Worm (Caenorhabditis elegans) whole organism, late embryonic: ENCODE results near the gene set-15.

ENCODE experiments used
- C08G9.2 ChIP-seq: sonication (generic microtip); optimal IDR thresholded peaks from 2 replicates; lab custom pipeline; 2016; ENCODE audit warnings: mild to moderate bottlenecking, missing genetic modification characterization, moderate library complexity, missing compliant biosample characterization
- F13H6.1 ChIP-seq: sonication (generic microtip); optimal IDR thresholded peaks from 2 replicates; lab custom pipeline; 2016; ENCODE audit warnings: missing genetic modification characterization, missing compliant biosample characterization
- ahr-1 ChIP-seq: sonication (generic microtip); optimal IDR thresholded peaks from 2 replicates; lab custom pipeline; 2016; ENCODE audit warnings: missing genetic modification characterization, missing compliant biosample characterization
- ama-1 ChIP-seq: fragments of 150-350 bp; optimal IDR thresholded peaks from 2 replicates; lab custom pipeline; 2014
- ceh-14 ChIP-seq: sonication (generic microtip); optimal IDR thresholded peaks from 2 replicates; lab custom pipeline; 2016; ENCODE audit warnings: missing genotype, missing genetic modification characterization, missing compliant biosample characterization
- ceh-18 ChIP-seq: sonication (generic microtip); optimal IDR thresholded peaks from 2 replicates; lab custom pipeline; 2016; ENCODE audit warnings: missing genetic modification characterization, missing compliant biosample characterization
- ceh-19 ChIP-seq: fragments of 200-800 bp; sonication (Bioruptor generic); optimal IDR thresholded peaks from 2 replicates; lab custom pipeline; 2018; ENCODE audit warnings: mild to moderate bottlenecking, missing genetic modification characterization, missing compliant biosample characterization
- ceh-2 ChIP-seq: sonication (generic microtip); optimal IDR thresholded peaks from 2 replicates; lab custom pipeline; 2016; ENCODE audit warnings: missing genotype, missing genetic modification characterization, missing compliant biosample characterization
- ceh-31 ChIP-seq: sonication (generic microtip); optimal IDR thresholded peaks from 2 replicates; lab custom pipeline; 2016; ENCODE audit warnings: missing genetic modification characterization, missing compliant biosample characterization
- ceh-34 ChIP-seq: sonication (generic microtip); optimal IDR thresholded peaks from 2 replicates; lab custom pipeline; 2016; ENCODE audit warnings: mild to moderate bottlenecking, missing genetic modification characterization, missing compliant biosample characterization
- ceh-45 ChIP-seq: fragments of 200-800 bp; sonication (Bioruptor generic); IDR thresholded peaks from 2 replicates; pipeline ENCODE4 v1.3.6; 2022; ENCODE audit warnings: missing genetic modification reagents, missing genetic modification characterization, missing compliant biosample characterization
- elt-2 ChIP-seq: sonication (generic microtip); optimal IDR thresholded peaks from 2 replicates; lab custom pipeline; 2016; ENCODE audit warnings: missing genetic modification reagents, missing genetic modification characterization, missing compliant biosample characterization
- ets-4 ChIP-seq: sonication (generic microtip); optimal IDR thresholded peaks from 2 replicates; lab custom pipeline; 2016; ENCODE audit warnings: missing genetic modification characterization, missing compliant biosample characterization
- fkh-6 ChIP-seq: sonication (generic microtip); optimal IDR thresholded peaks from 2 replicates; lab custom pipeline; 2016; ENCODE audit warnings: missing genetic modification characterization, missing compliant biosample characterization
- lin-11 ChIP-seq: fragments of 200-800 bp; sonication (Bioruptor generic); optimal IDR thresholded peaks from 2 replicates; lab custom pipeline; 2018; ENCODE audit warnings: mild to moderate bottlenecking, missing genetic modification characterization, missing compliant biosample characterization
- madf-2 ChIP-seq: sonication (generic microtip); optimal IDR thresholded peaks from 2 replicates; lab custom pipeline; 2017; ENCODE audit warnings: missing genetic modification characterization, missing compliant biosample characterization
- nfya-1 ChIP-seq: sonication (generic microtip); optimal IDR thresholded peaks from 2 replicates; lab custom pipeline; 2017; ENCODE audit warnings: missing genetic modification characterization, mild to moderate bottlenecking, missing compliant biosample characterization, antibody characterized with exemption, moderate library complexity
- nhr-232 ChIP-seq: sonication (generic microtip); optimal IDR thresholded peaks from 2 replicates; lab custom pipeline; 2016; ENCODE audit warnings: missing genetic modification characterization, missing compliant biosample characterization
- ref-2 ChIP-seq: sonication (generic microtip); optimal IDR thresholded peaks from 2 replicates; lab custom pipeline; 2016; ENCODE audit warnings: missing genetic modification characterization, missing compliant biosample characterization
- sox-2 ChIP-seq: fragments of 200-800 bp; sonication (Bioruptor generic); IDR thresholded peaks from 2 replicates; pipeline ENCODE4 v1.3.6; 2022; ENCODE audit warnings: missing genetic modification reagents, missing genetic modification characterization, missing compliant biosample characterization
- tbx-2 ChIP-seq: sonication (generic microtip); optimal IDR thresholded peaks from 2 replicates; lab custom pipeline; 2016; ENCODE audit warnings: missing genetic modification characterization, missing compliant biosample characterization
- unc-3 ChIP-seq, 2 experiments: fragments of 200-800 bp in 1 of 2; sonication (Bioruptor generic) in 1 of 2; sonication (generic microtip) in 1 of 2; conservative IDR thresholded peaks in 1 of 2; optimal IDR thresholded peaks in 1 of 2; 2 replicates each; pipeline versions ENCODE4 v1.3.6 to Lab custom; 2016 to 2022; ENCODE audit warnings: missing compliant biosample characterization in 2 of 2, missing genetic modification characterization in 2 of 2, missing genetic modification reagents in 1 of 2
- unc-42 ChIP-seq: sonication (generic microtip); optimal IDR thresholded peaks from 2 replicates; lab custom pipeline; 2016; ENCODE audit warnings: missing genotype, missing genetic modification characterization, missing compliant biosample characterization
- unc-55 ChIP-seq: sonication (generic microtip); optimal IDR thresholded peaks from 2 replicates; lab custom pipeline; 2017; ENCODE audit warnings: missing biosample characterization, missing genetic modification reagents, missing genetic modification characterization
- unc-86 ChIP-seq: sonication (generic microtip); optimal IDR thresholded peaks from 2 replicates; lab custom pipeline; 2016; ENCODE audit warnings: missing genetic modification characterization, missing compliant biosample characterization

Gene set-15

ce11 chrIV:4737258-4737657 is 42.8 kb downstream of the set-15 start, which contains the start of gene fbxb-78:
fbxb-78 (plus strand) TSS chrIV:4737558.
- TF ChIP-seq F13H6.1 (no peak), ceh-19 (GFP tag; lab: Kevin White, UChicago) (no peak), lin-11 (tag; lab: Kevin White, UChicago) (no peak), ama-1 (no peak), nhr-232 (tag; lab: Kevin White, UChicago) (no peak), ceh-18 (tag; lab: Kevin White, UChicago) (no peak), ahr-1 (tag; lab: Kevin White, UChicago) (no peak), unc-55 (GFP tag; lab: Kevin White, UChicago) (no peak), ceh-14 (tag; lab: Kevin White, UChicago) (no peak), nfya-1 (tag; lab: Kevin White, UChicago) (no peak), fkh-6 (tag; lab: Kevin White, UChicago) (no peak), ets-4 (no peak)
- TF ChIP-seq, all 69 proteins: peak for 0

ce11 chrIV:4727935-4728334 is 52.1 kb downstream of the set-15 start:
- TF ChIP-seq madf-2 = peak; percentile 24
- peak; percentile 79 for TF ChIP-seq ceh-31 (tag; lab: Kevin White, UChicago)
- peak; percentile 58 for TF ChIP-seq unc-42 (tag; lab: Kevin White, UChicago)
- 0 out of 2 replicates have a peak, but pooled peaks have one; percentile 56 for TF ChIP-seq ceh-45 (GFP tag; lab: Robert Waterston, UW)
- peak; percentile 87 for TF ChIP-seq ceh-14 (tag; lab: Kevin White, UChicago)
- TF ChIP-seq ref-2 (tag; lab: Kevin White, UChicago) = peak; percentile 83
- TF ChIP-seq ceh-34 (tag; lab: Kevin White, UChicago) = peak; percentile 85
- peak; percentile 46 for TF ChIP-seq unc-86 (tag; lab: Kevin White, UChicago)
- TF ChIP-seq tbx-2 = peak; percentile 65
- TF ChIP-seq nfya-1 (tag; lab: Kevin White, UChicago) = peak; percentile 60
- TF ChIP-seq ets-4 = peak; percentile 21
- peak; percentile 64 for TF ChIP-seq ceh-18 (tag; lab: Kevin White, UChicago)
- 0 out of 2 replicates have a peak, but pooled peaks have one; percentile 36 for TF ChIP-seq unc-3 (GFP tag; conservative IDR thresholded peaks at IDR 0.05; lab: Robert Waterston, UW)
- peak; percentile 13 for TF ChIP-seq unc-3 (tag; optimal IDR thresholded peaks at IDR 0.05; lab: Kevin White, UChicago)
- peak; percentile 37 for TF ChIP-seq elt-2 (tag; lab: Kevin White, UChicago)
- TF ChIP-seq ceh-2 (tag; lab: Kevin White, UChicago) = peak; percentile 47
- TF ChIP-seq F13H6.1 = peak; percentile 28
- TF ChIP-seq C08G9.2 (tag; lab: Kevin White, UChicago) = peak; percentile 55
- TF ChIP-seq sox-2 = peak; percentile 13; the same call in 1 of the 2 replicates
